Fruit fly (Drosophila melanogaster) whole organism, larva: ENCODE results near the gene Tim17b2.

Source experiments
- noc ChIP-seq: fragments of 200-800 bp; sonication (Bioruptor generic); optimal IDR thresholded peaks from 3 replicates; lab custom pipeline; 2019; ENCODE audit warnings: missing biosample characterization, mild to moderate bottlenecking, missing genetic modification characterization, moderate library complexity

Tim17b2 gene

DNA sequence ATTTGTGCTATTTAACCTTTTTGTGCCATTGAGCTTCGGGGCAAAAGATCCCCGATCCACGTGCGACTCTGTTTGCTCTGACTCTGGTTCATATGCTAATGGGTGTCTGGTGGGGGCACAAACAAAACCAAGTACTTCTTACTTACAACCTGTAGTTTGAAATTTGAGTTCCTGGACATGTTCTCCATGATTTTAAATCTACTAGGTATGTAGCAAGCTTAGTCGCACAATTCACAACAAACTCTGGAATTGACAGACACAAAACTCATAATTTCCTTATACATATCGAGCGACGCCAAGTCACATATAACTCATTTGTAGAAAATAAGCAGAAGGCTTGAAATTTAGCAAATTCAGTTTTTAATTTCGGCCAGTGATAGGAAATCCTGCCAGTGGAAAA is at the start of gene Tim17b2:
Tim17b2 (plus strand) TSS at position 301 of the 400 bp plus-strand sequence.
- no peak for TF ChIP-seq noc (tag; lab: Kevin White, UChicago)

DNA sequence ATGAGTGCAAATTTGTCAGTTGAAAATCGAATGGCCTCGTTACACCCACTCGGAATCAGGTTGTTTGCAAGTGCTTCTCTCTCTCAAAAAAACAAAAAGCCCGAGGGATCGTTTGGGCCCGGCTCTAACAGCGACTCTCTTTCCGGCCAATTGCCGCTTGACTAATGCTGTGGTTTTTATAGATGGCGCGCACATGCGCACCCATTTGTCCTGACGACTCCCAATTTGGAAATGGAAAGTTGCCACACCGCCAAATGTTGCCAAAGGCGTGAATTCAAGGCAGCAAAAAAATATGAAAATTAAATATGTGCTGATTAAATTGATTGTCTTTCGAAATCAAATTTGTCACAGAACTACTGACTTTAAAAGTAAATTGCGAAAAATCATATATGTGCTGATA is 49.6 kb upstream of the Tim17b2 start:
- no peak for TF ChIP-seq noc (tag; lab: Kevin White, UChicago)

DNA sequence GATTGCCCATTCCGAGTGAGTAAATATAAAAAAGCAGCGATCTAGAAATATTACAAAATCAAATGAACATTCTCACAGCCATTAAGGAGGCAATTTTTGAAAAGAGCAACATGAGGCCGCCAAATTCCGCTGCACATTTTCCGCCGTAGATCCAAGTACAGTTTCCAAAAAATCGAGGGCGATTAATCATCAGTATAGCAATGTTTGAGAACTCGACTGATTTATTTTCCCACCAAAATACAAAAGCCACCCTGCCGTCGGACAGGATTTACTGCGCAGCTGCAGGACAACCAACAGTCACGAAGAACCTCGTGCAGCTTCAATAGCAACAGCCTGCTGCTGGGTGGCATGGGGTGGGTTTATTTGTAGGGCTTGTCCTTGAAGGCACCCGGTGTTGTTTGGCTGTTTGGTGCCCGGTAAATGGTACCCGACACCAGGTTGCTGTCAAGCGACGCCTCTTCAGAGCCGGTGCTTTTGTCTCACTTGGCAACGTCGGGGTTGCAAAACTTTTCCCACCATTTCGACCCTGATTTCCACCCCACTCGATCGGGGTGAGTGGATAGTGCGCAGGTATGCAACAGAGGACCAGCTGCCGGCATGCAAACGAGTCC is 48.8 kb upstream of the Tim17b2 start:
- no peak for TF ChIP-seq noc (tag; lab: Kevin White, UChicago)

DNA sequence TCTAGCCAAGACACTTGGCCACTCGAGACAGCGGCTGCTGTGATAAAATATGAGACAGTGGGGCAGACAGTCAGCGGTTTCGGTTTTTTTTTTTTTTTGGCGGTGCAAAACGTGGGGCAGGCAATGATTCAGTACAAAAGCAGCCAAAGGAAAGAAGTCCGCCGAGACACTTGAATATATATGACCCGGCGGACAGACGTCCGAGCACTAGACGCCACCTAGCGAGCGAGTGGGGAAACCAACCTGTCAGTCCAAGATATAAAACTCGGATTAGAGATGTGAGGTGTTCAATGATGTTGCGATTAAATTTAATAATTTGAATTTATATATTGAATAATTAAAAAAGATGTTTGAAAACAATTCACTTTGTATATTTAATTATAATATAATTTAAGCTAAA is 45.6 kb upstream of the Tim17b2 start:
- no peak for TF ChIP-seq noc (tag; lab: Kevin White, UChicago)

DNA sequence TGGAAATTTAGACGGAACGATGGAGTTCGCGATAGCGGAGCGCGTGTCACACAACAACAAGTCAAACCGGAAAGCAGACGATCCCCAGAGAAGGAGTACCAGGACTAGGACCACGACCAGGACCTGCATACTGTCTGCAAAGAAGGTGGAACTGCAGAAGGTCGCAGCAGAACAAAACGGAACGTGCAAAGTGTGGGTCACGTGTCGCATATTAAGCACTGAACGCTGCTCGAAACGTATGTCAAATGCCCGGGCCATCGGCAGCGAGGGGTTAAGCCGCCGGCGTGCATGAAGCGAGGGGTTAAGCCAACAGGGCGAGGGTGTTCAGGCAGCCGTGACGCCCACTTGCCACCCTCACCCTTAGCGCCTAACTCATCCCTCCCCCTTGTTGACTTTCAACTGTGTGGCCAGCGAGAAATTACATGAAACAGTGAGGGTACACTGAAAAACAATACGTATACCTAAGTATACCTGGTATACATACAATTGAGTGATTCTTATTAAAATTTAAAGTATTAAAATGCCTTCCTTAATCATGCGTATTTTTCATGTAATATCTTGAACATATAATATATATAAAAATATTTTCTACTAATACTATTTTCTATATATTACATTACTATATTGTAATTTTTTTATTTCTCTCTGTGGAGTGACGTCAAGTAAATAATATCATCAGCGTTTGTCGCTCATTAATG is 42.5 kb upstream of the Tim17b2 start:
- no peak for TF ChIP-seq noc (tag; lab: Kevin White, UChicago)

DNA sequence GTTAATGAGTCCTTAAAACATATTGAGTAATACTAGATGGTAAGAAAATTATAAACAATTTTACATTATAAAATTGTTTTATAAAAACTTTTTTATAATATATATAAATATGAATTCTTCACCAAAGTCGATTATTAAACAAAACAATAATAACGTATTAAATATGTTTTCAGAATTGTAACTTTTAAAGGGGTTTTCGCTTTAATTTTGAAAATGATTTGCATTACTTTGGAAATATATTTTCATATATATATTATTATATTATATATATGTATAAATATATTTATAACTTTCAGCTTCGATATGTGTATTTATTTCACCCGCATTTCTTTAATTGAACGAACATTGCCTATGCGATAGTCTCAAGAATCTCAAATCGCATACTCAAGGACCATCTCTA is 26.5 kb upstream of the Tim17b2 start:
- no peak for TF ChIP-seq noc (tag; lab: Kevin White, UChicago)

DNA sequence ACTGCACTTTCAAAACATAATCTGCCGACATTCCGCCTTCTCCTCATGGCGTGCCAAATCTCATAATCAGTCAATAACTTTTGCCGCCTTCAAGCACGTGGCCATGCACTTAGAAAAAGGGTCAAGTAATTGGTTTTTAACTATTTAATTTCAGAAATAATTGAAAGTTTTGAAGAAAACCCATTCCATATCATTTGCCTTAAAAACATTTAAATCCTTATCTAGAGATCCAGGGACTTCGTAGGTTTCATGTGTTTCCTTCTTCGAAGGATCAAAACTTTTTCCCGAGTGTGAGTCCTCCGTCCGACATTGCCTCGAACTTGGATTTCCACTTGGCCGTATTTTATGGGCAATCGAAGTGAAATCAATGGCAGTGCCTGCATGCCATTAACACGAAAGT is 25.6 kb upstream of the Tim17b2 start:
- TF ChIP-seq noc (tag; lab: Kevin White, UChicago) = no peak

DNA sequence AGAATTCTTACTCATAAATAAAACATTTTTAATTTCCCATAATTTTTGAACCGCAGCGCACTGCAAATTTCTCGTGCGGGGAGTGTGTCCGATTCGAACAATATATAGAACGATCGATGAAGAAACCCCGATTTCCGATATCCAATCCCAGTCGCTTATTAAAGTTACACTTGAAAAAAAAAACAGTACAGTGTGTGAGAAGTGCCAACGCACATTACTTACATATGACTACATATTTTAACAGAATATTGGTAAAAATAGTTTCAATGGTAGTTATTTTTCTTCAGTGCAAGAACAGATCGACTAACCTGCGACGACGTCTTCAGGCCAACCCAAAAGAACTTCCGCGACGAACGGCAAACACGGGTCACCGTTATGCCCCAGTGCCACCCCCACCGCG is 21.5 kb upstream of the Tim17b2 start:
- no peak for TF ChIP-seq noc (tag; lab: Kevin White, UChicago)

DNA sequence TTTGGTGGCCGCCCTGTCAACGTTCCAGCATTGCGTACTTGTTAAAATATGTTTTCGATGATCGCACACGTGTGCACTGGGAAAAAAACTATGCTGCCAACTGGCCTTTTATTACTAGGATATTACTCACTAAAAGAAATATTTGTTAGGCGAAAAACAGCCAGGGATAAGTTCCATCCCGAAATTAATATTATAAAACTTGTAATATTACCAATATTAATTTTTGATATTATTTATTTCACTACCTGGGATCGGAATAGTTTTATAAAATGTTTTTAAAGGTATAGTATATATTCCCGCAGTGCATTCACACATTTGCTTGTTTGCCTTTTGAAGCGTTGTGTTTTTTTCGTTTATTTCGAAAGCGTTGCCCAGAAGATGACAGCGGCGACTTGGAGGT is 21.0 kb upstream of the Tim17b2 start:
- TF ChIP-seq noc (tag; lab: Kevin White, UChicago) = no peak

DNA sequence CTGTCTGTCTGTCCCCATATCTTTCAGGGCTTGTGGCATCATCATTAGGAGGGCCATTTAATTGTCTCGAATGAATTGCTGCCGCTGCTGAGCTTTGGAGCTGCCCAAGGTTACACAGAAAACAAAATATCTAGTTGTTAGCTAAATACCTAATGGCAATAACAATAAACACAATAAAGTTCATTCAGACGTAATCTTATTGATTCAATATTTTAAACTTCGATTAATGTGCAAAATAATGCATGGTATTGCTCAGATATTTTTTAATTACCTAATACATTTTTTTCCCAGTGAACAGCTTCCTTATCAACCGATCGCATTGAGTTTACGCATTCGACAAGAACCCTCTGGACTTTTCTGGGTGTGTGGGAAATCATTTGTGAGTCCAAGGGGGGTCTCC is 19.4 kb upstream of the Tim17b2 start:
- TF ChIP-seq noc (tag; lab: Kevin White, UChicago) = no peak

DNA sequence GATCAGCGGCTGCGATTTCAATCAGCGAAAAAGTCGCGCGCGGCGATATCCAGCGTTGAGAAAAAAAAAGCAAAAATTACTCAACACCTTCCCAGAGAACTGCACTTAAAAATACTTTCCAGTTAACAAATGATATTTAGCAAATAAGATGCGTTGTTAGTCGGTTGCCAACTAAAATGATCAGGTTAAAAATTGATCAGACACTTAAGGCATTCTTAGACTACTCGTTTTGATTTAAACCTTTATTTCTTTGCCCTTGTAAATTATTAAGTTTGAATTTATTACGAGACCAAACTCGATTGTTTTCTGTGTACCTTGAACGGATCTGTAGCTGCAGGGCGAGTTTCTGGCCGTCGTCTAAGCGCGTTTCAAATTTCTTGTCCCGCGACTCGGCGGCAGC is 18.6 kb upstream of the Tim17b2 start:
- TF ChIP-seq noc (tag; lab: Kevin White, UChicago) = no peak

DNA sequence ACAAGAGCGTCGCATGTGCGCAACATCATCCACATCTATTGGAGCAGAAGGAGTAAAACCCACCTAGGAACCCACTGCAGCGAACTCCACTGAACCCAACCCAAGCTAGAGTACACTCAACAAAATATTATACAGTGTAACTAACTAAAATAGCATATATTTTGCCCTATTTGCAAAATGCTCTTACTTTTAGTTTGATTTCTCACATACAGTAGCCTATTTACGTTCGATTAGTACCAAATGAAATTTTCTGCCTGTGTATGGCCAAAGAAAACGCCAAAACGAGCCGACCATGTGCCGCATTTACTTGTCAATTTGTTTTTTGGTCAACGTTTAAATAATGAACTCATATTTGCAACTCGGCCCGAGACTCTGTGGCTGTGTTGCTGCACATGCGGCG is 15.8 kb upstream of the Tim17b2 start:
- TF ChIP-seq noc (tag; lab: Kevin White, UChicago) = no peak

DNA sequence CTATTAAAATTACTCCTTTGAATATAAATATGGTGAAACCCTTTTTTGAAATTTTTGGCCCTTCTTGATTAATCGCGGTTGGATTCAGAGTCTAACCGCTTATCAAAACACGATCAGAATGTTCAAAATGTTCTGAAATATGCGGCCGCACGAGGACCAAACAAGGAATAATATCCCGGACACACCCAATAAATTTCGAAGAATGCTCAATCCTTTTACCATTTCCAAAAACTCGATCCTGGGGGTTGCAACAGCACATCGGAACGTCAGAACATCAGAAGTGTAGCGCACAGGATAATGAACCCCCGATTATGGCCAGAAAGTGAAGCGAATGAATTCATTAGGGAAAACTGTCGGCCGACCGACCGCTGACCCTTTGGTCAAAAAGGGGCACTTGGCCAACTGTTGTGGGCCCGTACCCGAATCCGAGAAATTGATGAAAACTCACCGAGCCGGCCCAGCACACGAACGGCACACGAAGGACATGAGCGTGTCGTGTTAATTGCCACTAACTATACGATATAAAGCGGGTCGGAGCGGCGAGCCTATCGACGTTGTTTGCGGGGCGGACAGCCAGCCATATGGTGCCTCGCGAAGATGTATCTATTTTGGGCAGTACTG is 13.9 kb upstream of the Tim17b2 start:
- TF ChIP-seq noc (tag; lab: Kevin White, UChicago) = no peak

DNA sequence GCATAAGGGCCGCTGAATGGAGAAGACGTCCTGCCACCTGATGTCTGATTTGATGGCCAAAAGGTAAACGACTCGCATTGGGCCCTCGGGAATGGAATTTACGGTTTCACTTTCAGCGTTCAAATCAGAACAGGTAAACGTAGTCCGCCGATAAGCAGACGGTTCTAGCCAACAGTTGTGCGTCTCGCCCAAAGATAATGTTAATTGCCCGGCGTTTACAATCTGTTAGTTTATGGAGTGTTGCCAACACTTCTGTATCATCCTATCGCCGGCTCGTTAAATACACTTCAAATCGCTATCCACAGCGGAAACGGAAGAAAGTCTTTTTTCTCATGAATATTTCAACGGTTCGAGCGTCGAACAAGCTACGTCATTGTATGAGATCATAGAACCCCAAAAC is 13.0 kb upstream of the Tim17b2 start:
- no peak for TF ChIP-seq noc (tag; lab: Kevin White, UChicago)

DNA sequence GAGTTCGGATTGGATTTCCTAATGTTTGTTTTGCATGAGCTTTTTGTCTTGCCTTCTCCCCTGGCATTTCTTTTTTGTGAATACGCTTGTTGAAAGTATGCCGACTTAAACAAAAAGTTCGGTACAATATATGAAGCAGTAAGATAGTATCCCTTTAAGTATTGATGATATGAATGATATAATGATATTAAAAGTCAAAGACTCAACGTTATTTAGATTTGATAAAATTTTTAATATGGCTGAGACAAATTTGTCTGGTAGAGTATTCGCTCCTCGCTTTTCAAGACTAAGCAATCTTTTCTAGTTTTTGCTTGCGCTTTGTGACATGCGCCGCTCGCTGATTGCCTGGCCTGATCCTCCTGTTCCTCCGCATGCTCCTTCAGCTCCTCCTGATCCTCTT is 10.1 kb upstream of the Tim17b2 start:
- TF ChIP-seq noc (tag; lab: Kevin White, UChicago) = no peak

DNA sequence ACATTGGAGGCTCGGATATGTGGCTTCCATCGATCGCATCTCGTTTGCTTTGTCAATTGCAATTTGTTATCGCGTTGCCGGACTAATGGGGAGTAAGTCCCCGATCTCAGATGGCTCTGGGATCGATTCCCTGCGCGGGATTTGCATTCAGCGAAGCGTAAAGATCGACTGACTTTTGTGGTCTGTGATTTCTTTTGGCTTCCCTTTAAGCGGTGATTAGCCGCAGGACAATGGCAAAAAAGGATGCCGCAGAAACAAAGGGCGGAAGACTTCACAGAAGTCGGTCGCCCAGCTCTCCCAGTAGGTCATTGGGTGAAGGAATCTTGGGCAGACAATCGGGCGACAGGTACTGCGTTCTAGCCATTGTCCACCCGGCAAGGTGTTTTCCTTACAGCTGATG is 9.6 kb upstream of the Tim17b2 start:
- no peak for TF ChIP-seq noc (tag; lab: Kevin White, UChicago)

DNA sequence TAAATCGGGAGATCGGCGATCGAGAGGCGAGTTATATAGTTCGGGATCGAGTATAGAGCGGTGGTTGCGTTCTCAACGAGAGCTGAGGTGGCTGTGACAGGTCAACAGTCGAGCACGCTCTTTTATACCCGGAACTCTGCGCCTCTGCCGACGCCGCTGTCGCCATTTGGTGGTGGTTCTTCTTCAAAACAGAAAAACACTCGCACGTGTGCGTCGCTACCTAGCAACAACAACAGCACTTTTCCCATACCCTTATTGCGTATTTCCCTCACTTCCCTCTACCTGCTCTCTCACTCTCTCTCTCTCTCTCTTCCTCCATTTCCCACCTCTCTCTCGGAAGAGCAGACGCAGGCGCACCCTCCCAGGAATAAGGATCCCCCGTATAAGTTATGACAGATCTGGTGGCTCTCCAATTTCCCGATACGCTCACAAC is 6.4 kb upstream of the Tim17b2 start, which contains the start of gene sna:
sna (minus strand) TSS at position 102 of the 433 bp plus-strand sequence.
- no peak for TF ChIP-seq noc (tag; lab: Kevin White, UChicago)
